Worm (Caenorhabditis elegans) whole organism, L1 larva: ENCODE measurements around the gene dop-5.

Experiments used
- ama-1 ChIP-seq: fragments of 150-350 bp; optimal IDR thresholded peaks from 2 replicates; lab custom pipeline; 2014
- dsc-1 ChIP-seq: sonication (generic microtip); optimal IDR thresholded peaks from 2 replicates; lab custom pipeline; 2016; ENCODE audit warnings: mild to moderate bottlenecking, missing genetic modification characterization, missing compliant biosample characterization
- fkh-10 ChIP-seq: sonication (generic microtip); optimal IDR thresholded peaks from 2 replicates; lab custom pipeline; 2017; ENCODE audit warnings: missing biosample characterization, missing genetic modification reagents, missing genetic modification characterization
- mep-1 ChIP-seq: fragments of 150-350 bp; optimal IDR thresholded peaks from 2 replicates; lab custom pipeline; 2014; ENCODE audit warnings: missing biosample characterization, missing genetic modification characterization
- nhr-237 ChIP-seq: fragments of 150-350 bp; optimal IDR thresholded peaks from 2 replicates; lab custom pipeline; 2014; ENCODE audit warnings: missing biosample characterization, missing genetic modification characterization
- nhr-28 ChIP-seq: fragments of 150-350 bp; optimal IDR thresholded peaks from 2 replicates; lab custom pipeline; 2014; ENCODE audit warnings: missing biosample characterization, missing genetic modification characterization
- ztf-4 ChIP-seq: fragments of 150-350 bp; optimal IDR thresholded peaks from 2 replicates; lab custom pipeline; 2014; ENCODE audit warnings: missing biosample characterization, missing genetic modification characterization

DNA sequence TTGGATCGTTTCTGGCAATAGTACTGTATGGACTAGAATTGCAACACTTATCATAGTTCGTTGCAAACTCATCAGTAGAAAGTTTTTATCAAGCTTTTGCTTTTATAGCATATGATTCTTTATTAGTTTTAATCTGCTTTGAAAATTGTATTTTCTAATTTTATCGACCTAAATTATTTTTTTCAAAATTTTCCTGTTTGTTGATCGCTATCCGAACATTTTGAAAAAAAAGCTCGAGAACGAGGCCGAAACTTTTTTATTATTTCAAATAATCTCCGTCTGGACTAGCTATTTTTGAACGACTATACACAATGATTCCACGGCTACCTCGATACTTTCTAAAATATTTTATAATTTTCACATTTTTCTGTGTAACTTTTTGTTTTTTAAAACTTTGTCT lies 20.4 kb upstream of the dop-5 start, which contains the start of gene F55C10.4:
- TF ChIP-seq nhr-237 (tag; lab: Kevin White, UChicago) = no peak
- no peak for TF ChIP-seq ztf-4 (tag; lab: Kevin White, UChicago)
- TF ChIP-seq mep-1 (tag; lab: Kevin White, UChicago) = no peak
- TF ChIP-seq ama-1 (lab: Kevin White, UChicago) = no peak
- TF ChIP-seq fkh-10 (GFP tag; lab: Kevin White, UChicago) = no peak
- no peak for TF ChIP-seq nhr-28
- no peak for TF ChIP-seq dsc-1
